Worm (Caenorhabditis elegans) whole organism, young adult: ENCODE measurements around the gene C06E4.2.

Experiments
- C06A6.2 ChIP-seq: fragments of 200-800 bp; sonication (Bioruptor generic); conservative IDR thresholded peaks from 2 replicates; pipeline ENCODE4 v1.3.6; 2022; ENCODE audit warnings: missing genetic modification characterization, missing compliant biosample characterization
- D2030.7 ChIP-seq: fragments of 200-800 bp; sonication (Bioruptor generic); IDR thresholded peaks from 2 replicates; pipeline ENCODE4 v1.3.6; 2022; ENCODE audit warnings: missing genetic modification reagents, missing genetic modification characterization, missing compliant biosample characterization
- F33H1.4 ChIP-seq: fragments of 200-800 bp; sonication (Bioruptor generic); IDR thresholded peaks from 2 replicates; pipeline ENCODE4 v1.3.6; 2022; ENCODE audit warnings: missing genetic modification reagents, missing genetic modification characterization, missing compliant biosample characterization
- F52B5.7 ChIP-seq: sonication (generic microtip); optimal IDR thresholded peaks from 2 replicates; lab custom pipeline; 2016; ENCODE audit warnings: mild to moderate bottlenecking, missing genetic modification characterization, missing compliant biosample characterization
- F57C9.4 ChIP-seq: sonication (generic microtip); optimal IDR thresholded peaks from 2 replicates; lab custom pipeline; 2017; ENCODE audit warnings: mild to moderate bottlenecking, missing genetic modification characterization, missing compliant biosample characterization
- T07F8.4 ChIP-seq: sonication (generic microtip); optimal IDR thresholded peaks from 2 replicates; lab custom pipeline; 2016; ENCODE audit warnings: mild to moderate bottlenecking, missing genetic modification characterization, moderate library complexity, missing compliant biosample characterization
- Y53G8AR.9 ChIP-seq: fragments of 200-800 bp; sonication (Bioruptor generic); conservative IDR thresholded peaks from 2 replicates; pipeline ENCODE4 v1.3.6; 2022; ENCODE audit warnings: missing genetic modification reagents, missing genetic modification characterization, missing compliant biosample characterization
- Y79H2A.3 ChIP-seq: fragments of 200-800 bp; sonication (Bioruptor generic); conservative IDR thresholded peaks from 2 replicates; pipeline ENCODE4 v1.3.6; 2022; ENCODE audit warnings: missing genetic modification reagents, missing genetic modification characterization, missing compliant biosample characterization
- aptf-2 ChIP-seq: fragments of 200-800 bp; sonication (Bioruptor generic); conservative IDR thresholded peaks from 2 replicates; pipeline ENCODE4 v1.3.6; 2022; ENCODE audit warnings: missing genetic modification reagents, missing genetic modification characterization, missing compliant biosample characterization
- cebp-1 ChIP-seq, 2 experiments: fragments of 200-800 bp in 1 of 2; sonication (Bioruptor generic) in 1 of 2; sonication (generic microtip) in 1 of 2; IDR thresholded peaks in 1 of 2; optimal IDR thresholded peaks in 1 of 2; 2 replicates each; pipeline versions ENCODE4 v1.3.6 to Lab custom; 2017 to 2022; ENCODE audit warnings: missing compliant biosample characterization in 2 of 2, missing genetic modification characterization in 2 of 2, mild to moderate bottlenecking in 1 of 2, missing genetic modification reagents in 1 of 2, moderate library complexity in 1 of 2
- ceh-40 ChIP-seq: fragments of 200-800 bp; sonication (Bioruptor generic); IDR thresholded peaks from 2 replicates; pipeline ENCODE4 v1.3.6; 2022; ENCODE audit warnings: missing genetic modification characterization, missing compliant biosample characterization
- dox-1 ChIP-seq: fragments of 200-800 bp; sonication (Bioruptor generic); IDR thresholded peaks from 2 replicates; pipeline ENCODE4 v1.3.6; 2022; ENCODE audit warnings: missing genetic modification reagents, missing genetic modification characterization, missing compliant biosample characterization
- dpff-1 ChIP-seq: sonication (generic microtip); optimal IDR thresholded peaks from 2 replicates; lab custom pipeline; 2017; ENCODE audit warnings: mild to moderate bottlenecking, missing genetic modification characterization, missing compliant biosample characterization
- hlh-12 ChIP-seq: sonication (generic microtip); optimal IDR thresholded peaks from 2 replicates; lab custom pipeline; 2016; ENCODE audit warnings: missing genetic modification characterization, missing compliant biosample characterization
- hsf-1 ChIP-seq: fragments of 200-800 bp; sonication (Bioruptor generic); IDR thresholded peaks from 2 replicates; pipeline ENCODE4 v1.3.6; 2022; ENCODE audit warnings: missing genetic modification reagents, missing genetic modification characterization, missing compliant biosample characterization
- let-607 ChIP-seq, 2 experiments: fragments of 200-800 bp in 1 of 2; sonication (Bioruptor generic) in 1 of 2; sonication (generic microtip) in 1 of 2; optimal IDR thresholded peaks; 2 replicates each; lab custom pipeline; 2016 to 2018; ENCODE audit warnings: mild to moderate bottlenecking in 2 of 2, missing compliant biosample characterization in 2 of 2, missing genetic modification characterization in 2 of 2, moderate library complexity in 2 of 2, missing genotype in 1 of 2
- lin-40 ChIP-seq: sonication (generic microtip); optimal IDR thresholded peaks from 2 replicates; lab custom pipeline; 2016; ENCODE audit warnings: missing genetic modification characterization, mild to moderate bottlenecking, missing compliant biosample characterization, missing genotype, missing genetic modification reagents
- lsl-1 ChIP-seq: fragments of 200-800 bp; sonication (Bioruptor generic); optimal IDR thresholded peaks from 2 replicates; lab custom pipeline; 2018; ENCODE audit warnings: mild to moderate bottlenecking, missing genetic modification characterization, moderate library complexity, missing compliant biosample characterization
- madf-3 ChIP-seq: fragments of 200-800 bp; sonication (Bioruptor generic); IDR thresholded peaks from 2 replicates; pipeline ENCODE4 v1.3.6; 2022; ENCODE audit warnings: missing genetic modification reagents, missing genetic modification characterization, missing compliant biosample characterization
- madf-6 ChIP-seq: fragments of 200-800 bp; sonication (Bioruptor generic); IDR thresholded peaks from 2 replicates; pipeline ENCODE4 v1.3.6; 2022; ENCODE audit warnings: missing genetic modification reagents, missing genetic modification characterization, missing compliant biosample characterization
- nfya-2 ChIP-seq: fragments of 200-800 bp; sonication (Bioruptor generic); IDR thresholded peaks from 2 replicates; pipeline ENCODE4 v1.3.6; 2022; ENCODE audit warnings: missing genetic modification reagents, missing genetic modification characterization, missing compliant biosample characterization
- nfyb-1 ChIP-seq: fragments of 200-800 bp; sonication (Bioruptor generic); IDR thresholded peaks from 2 replicates; pipeline ENCODE4 v1.3.6; 2022; ENCODE audit warnings: missing genetic modification reagents, missing genetic modification characterization, missing compliant biosample characterization
- nhr-80 ChIP-seq: sonication (generic microtip); optimal IDR thresholded peaks from 2 replicates; lab custom pipeline; 2016; ENCODE audit warnings: missing genetic modification characterization, missing compliant biosample characterization
- nhr-90 ChIP-seq: sonication (generic microtip); optimal IDR thresholded peaks from 2 replicates; lab custom pipeline; 2016; ENCODE audit warnings: missing genotype, mild to moderate bottlenecking, missing genetic modification characterization, missing compliant biosample characterization
- pha-4 ChIP-seq: fragments of 150-350 bp; sonication (generic microtip); optimal IDR thresholded peaks from 2 replicates; lab custom pipeline; 2014; ENCODE audit warnings: missing biosample characterization, missing genetic modification reagents, missing genetic modification characterization
- rcor-1 ChIP-seq: fragments of 200-800 bp; sonication (Bioruptor generic); IDR thresholded peaks from 2 replicates; pipeline ENCODE4 v1.3.6; 2022; ENCODE audit warnings: missing genetic modification reagents, missing genetic modification characterization, missing compliant biosample characterization
- sea-2 ChIP-seq: fragments of 200-800 bp; sonication (Bioruptor generic); IDR thresholded peaks from 2 replicates; pipeline ENCODE4 v1.3.6; 2022; ENCODE audit warnings: missing genetic modification characterization, missing compliant biosample characterization
- snpc-1.3 ChIP-seq: sonication (generic microtip); optimal IDR thresholded peaks from 2 replicates; lab custom pipeline; 2017; ENCODE audit warnings: missing genetic modification characterization, mild to moderate bottlenecking, missing compliant biosample characterization, antibody characterized with exemption, moderate library complexity, missing genotype, missing genetic modification reagents; ENCODE audit not compliant: insufficient read depth
- snpc-4 ChIP-seq, 5 experiments: fragments of 150-350 bp in 1 of 5; sonication (generic microtip) in 4 of 5; optimal IDR thresholded peaks; 2 replicates each; lab custom pipeline; 2014 to 2018; ENCODE audit warnings: missing genetic modification characterization in 5 of 5, missing biosample characterization in 3 of 5, antibody characterized with exemption in 2 of 5, mild to moderate bottlenecking in 2 of 5, missing compliant biosample characterization in 2 of 5, missing genotype in 2 of 5, moderate library complexity in 2 of 5, missing genetic modification reagents in 1 of 5
- zfh-2 ChIP-seq: fragments of 200-800 bp; sonication (Bioruptor generic); conservative IDR thresholded peaks from 2 replicates; pipeline ENCODE4 v1.3.6; 2022; ENCODE audit warnings: missing genetic modification reagents, missing genetic modification characterization, missing compliant biosample characterization

The C06E4.2 gene

ce11 chrIV:7236248-7236772 is 40.5 kb upstream of the C06E4.2 start:
- no peak for TF ChIP-seq nhr-90 (tag; lab: Kevin White, UChicago)
- TF ChIP-seq ceh-40 = no peak
- peak; percentile 14 for TF ChIP-seq F57C9.4 (tag; lab: Kevin White, UChicago)
- TF ChIP-seq dox-1 (GFP tag; lab: Robert Waterston, UW) = peak; percentile 25; the same call in 1 of the 2 replicates
- peak; percentile 21 for TF ChIP-seq lsl-1 (GFP tag; lab: Kevin White, UChicago)
- no peak for TF ChIP-seq rcor-1 (GFP tag; lab: Robert Waterston, UW)
- no peak for TF ChIP-seq snpc-1.3
- no peak for TF ChIP-seq pha-4 (tag; lab: Kevin White, UChicago)

- TF ChIP-seq nfyb-1 (GFP tag; lab: Robert Waterston, UW) (0 out of 2 replicates have a peak, but pooled peaks have one; percentile 26), let-607 (tag; optimal IDR thresholded peaks at IDR 0.05; lab: Kevin White, UChicago) (peak in 1 of 2 experiments; percentile 3), Y79H2A.3 (GFP tag; lab: Robert Waterston, UW) (no peak), nhr-80 (peak; percentile 83)
- TF ChIP-seq, all 124 proteins: peak for 3
Measured at ce11 chrIV:7237668-7238214, 39.0 kb upstream of the C06E4.2 start, which contains the start of gene elo-3. elo-3 (plus strand) TSS chrIV:7237718.

- TF ChIP-seq F33H1.4 (GFP tag; lab: Robert Waterston, UW) = no peak
- TF ChIP-seq nfya-2 = no peak
- no peak for TF ChIP-seq cebp-1 (GFP tag; IDR thresholded peaks at IDR 0.05; lab: Robert Waterston, UW)
- TF ChIP-seq cebp-1 (tag; optimal IDR thresholded peaks at IDR 0.05; lab: Kevin White, UChicago) = peak; percentile 27
- TF ChIP-seq hsf-1 (GFP tag; lab: Robert Waterston, UW) = peak; percentile 58; the same call in 1 of the 2 replicates
- peak; percentile 59 for TF ChIP-seq F52B5.7 (tag; lab: Kevin White, UChicago)
- TF ChIP-seq madf-6 = peak; percentile 18; the same call in 1 of the 2 replicates
- TF ChIP-seq Y53G8AR.9 = 0 out of 2 replicates have a peak, but pooled peaks have one; percentile 45
- TF ChIP-seq dpff-1 (tag; lab: Kevin White, UChicago) = peak; percentile 53
- TF ChIP-seq snpc-4 (GFP tag; optimal IDR thresholded peaks at IDR 0.05; lab: Kevin White, UChicago) = no peak
- TF ChIP-seq snpc-4 (tag; optimal IDR thresholded peaks at IDR 0.05; lab: Kevin White, UChicago) = peak in 1 of 4 experiments; percentile 29
Measured at ce11 chrIV:7240564-7240963, 36.2 kb upstream of the C06E4.2 start.

- TF ChIP-seq C06A6.2 (GFP tag; lab: Robert Waterston, UW) = no peak
- TF ChIP-seq F52B5.7 (tag; lab: Kevin White, UChicago) = no peak
- TF ChIP-seq aptf-2 (GFP tag; lab: Robert Waterston, UW) = no peak
- no peak for TF ChIP-seq T07F8.4 (tag; lab: Kevin White, UChicago)
- no peak for TF ChIP-seq hsf-1 (GFP tag; lab: Robert Waterston, UW)
- no peak for TF ChIP-seq madf-3 (GFP tag; lab: Robert Waterston, UW)
- no peak for TF ChIP-seq nhr-80
- no peak for TF ChIP-seq zfh-2
- no peak for TF ChIP-seq hlh-12 (tag; lab: Kevin White, UChicago)
- no peak for TF ChIP-seq sea-2 (GFP tag; lab: Robert Waterston, UW)
- no peak for TF ChIP-seq ceh-40
- TF ChIP-seq D2030.7 (GFP tag; lab: Robert Waterston, UW) = no peak
- TF ChIP-seq lin-40 = no peak
- TF ChIP-seq, all 124 proteins: peak for 0
Measured at ce11 chrIV:7242220-7242789, 34.5 kb upstream of the C06E4.2 start, which contains the start of gene gstk-2. gstk-2 (minus strand) TSS chrIV:7242270.
